Worm (Caenorhabditis elegans) whole organism, late embryonic: Measurements from ENCODE around the gene T24C4.3.

Source experiments
- F13H6.1 ChIP-seq: sonication (generic microtip); optimal IDR thresholded peaks from 2 replicates; lab custom pipeline; 2016; ENCODE audit warnings: missing genetic modification characterization, missing compliant biosample characterization
- ceh-34 ChIP-seq: sonication (generic microtip); optimal IDR thresholded peaks from 2 replicates; lab custom pipeline; 2016; ENCODE audit warnings: mild to moderate bottlenecking, missing genetic modification characterization, missing compliant biosample characterization
- ceh-9 ChIP-seq: sonication (generic microtip); optimal IDR thresholded peaks from 2 replicates; lab custom pipeline; 2016; ENCODE audit warnings: mild to moderate bottlenecking, missing genetic modification characterization, inconsistent platforms, missing compliant biosample characterization
- hlh-30 ChIP-seq: sonication (generic microtip); optimal IDR thresholded peaks from 2 replicates; lab custom pipeline; 2017; ENCODE audit warnings: antibody characterized with exemption, missing genetic modification characterization, missing compliant biosample characterization; ENCODE audit not compliant: insufficient read depth
- lin-11 ChIP-seq: fragments of 200-800 bp; sonication (Bioruptor generic); optimal IDR thresholded peaks from 2 replicates; lab custom pipeline; 2018; ENCODE audit warnings: mild to moderate bottlenecking, missing genetic modification characterization, missing compliant biosample characterization
- madf-2 ChIP-seq: sonication (generic microtip); optimal IDR thresholded peaks from 2 replicates; lab custom pipeline; 2017; ENCODE audit warnings: missing genetic modification characterization, missing compliant biosample characterization

- TF ChIP-seq F13H6.1 (tag; lab: Kevin White, UChicago) (no peak), ceh-34 (tag; lab: Kevin White, UChicago) (no peak), hlh-30 (tag; lab: Kevin White, UChicago) (no peak), ceh-9 (tag; lab: Kevin White, UChicago) (no peak), madf-2 (tag; lab: Kevin White, UChicago) (no peak), lin-11 (tag; lab: Kevin White, UChicago) (no peak)
Observed at ce11 chrIII:873432-873831, 1.2 kb upstream of the T24C4.3 start, which contains the start of gene clc-19.
